Worm (Caenorhabditis elegans): Measurements from ENCODE around the gene F21C10.18.

DNA sequence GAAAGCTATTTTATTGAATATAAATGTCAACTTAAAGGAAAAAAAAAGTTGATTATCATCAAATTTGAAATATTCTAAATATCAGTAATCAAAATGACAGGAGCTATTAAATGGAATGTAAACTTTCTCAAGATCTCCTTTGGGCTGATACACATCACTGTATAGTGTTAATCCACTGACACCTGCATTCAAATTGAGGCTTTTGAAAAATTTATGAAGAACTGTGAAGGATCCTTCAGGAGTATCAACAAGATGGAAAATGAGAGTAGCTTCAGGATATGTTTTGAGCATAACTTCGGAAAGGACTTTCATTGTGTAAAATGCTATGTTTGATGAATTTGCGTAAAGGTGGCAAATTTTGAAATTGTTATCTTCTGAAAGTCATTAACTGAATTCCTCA, 11.1 kb upstream of the F21C10.18 start:
- TF ChIP-seq ztf-23 (GFP tag; IDR thresholded peaks at IDR 0.05): no peak
- TF ChIP-seq tab-1 (GFP tag; IDR thresholded peaks at IDR 0.05): no peak
- no peak for TF ChIP-seq ref-1 (GFP tag; conservative IDR thresholded peaks at IDR 0.05)
